Worm (Caenorhabditis elegans): ENCODE measurements around the gene F49F1.17.

- TF ChIP-seq him-1 (tag; optimal IDR thresholded peaks at IDR 0.05) (no peak), dao-5 (tag; optimal IDR thresholded peaks at IDR 0.05) (no peak)
Observed at ce11 chrIV:4094364-4094763, 41.3 kb downstream of the F49F1.17 start.
